Worm (Caenorhabditis elegans) whole organism, L4/young adult: ENCODE results near the gene M153.3.

Experiments used
- W03F9.2 ChIP-seq: fragments of 150-350 bp; optimal IDR thresholded peaks from 2 replicates; lab custom pipeline; 2014; ENCODE audit warnings: missing biosample characterization, missing genetic modification characterization
- dao-5 ChIP-seq: sonication (generic microtip); optimal IDR thresholded peaks from 2 replicates; lab custom pipeline; 2016; ENCODE audit warnings: missing genotype, missing genetic modification characterization, moderate library complexity, missing compliant biosample characterization
- him-1 ChIP-seq: sonication (generic microtip); optimal IDR thresholded peaks from 2 replicates; lab custom pipeline; 2016; ENCODE audit warnings: missing genotype, missing genetic modification reagents, missing genetic modification characterization, missing compliant biosample characterization

ce11 chrX:12168765-12169164, 26.1 kb downstream of the M153.3 start:
- TF ChIP-seq W03F9.2 (tag; lab: Kevin White, UChicago) (no peak), dao-5 (tag; lab: Kevin White, UChicago) (no peak), him-1 (tag; lab: Kevin White, UChicago) (no peak)
